Worm (Caenorhabditis elegans): ENCODE results near the gene ztf-1.

DNA sequence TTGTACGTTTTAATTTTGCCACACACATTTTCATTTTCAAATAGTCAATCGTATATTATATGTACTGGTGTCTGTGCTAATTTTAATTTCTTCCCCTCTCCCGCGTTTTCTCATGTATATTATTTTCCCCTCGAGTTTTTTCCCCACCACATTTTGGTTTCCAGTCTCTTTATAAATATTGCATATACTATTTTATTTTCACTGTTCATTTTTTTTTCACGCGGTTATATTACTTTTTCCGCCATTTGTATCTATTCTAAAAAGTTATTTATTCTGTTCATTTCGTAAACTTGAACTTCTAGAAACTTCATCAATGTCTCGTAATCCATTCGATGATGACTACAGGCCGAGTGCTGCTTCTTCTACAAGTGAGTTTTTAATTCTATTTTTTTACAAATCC, 16.2 kb downstream of the ztf-1 start, which contains the start of gene snap-29:
- TF ChIP-seq unc-62 (GFP tag; optimal IDR thresholded peaks at IDR 0.05) = no peak
- TF ChIP-seq aly-2 (tag; optimal IDR thresholded peaks at IDR 0.05) = no peak
- no peak for TF ChIP-seq unc-39 (tag; optimal IDR thresholded peaks at IDR 0.05)
- no peak for TF ChIP-seq fkh-10 (GFP tag; optimal IDR thresholded peaks at IDR 0.05)
- no peak for TF ChIP-seq ceh-82 (tag; optimal IDR thresholded peaks at IDR 0.05)
